Worm (Caenorhabditis elegans) whole organism, mixed stage, embryonic: ENCODE measurements around the gene idhg-1.

Experiments
- M03D4.4 ChIP-seq: sonication (generic microtip); optimal IDR thresholded peaks from 2 replicates; lab custom pipeline; 2017; ENCODE audit warnings: mild to moderate bottlenecking, missing genetic modification characterization, missing compliant biosample characterization
- bed-3 ChIP-seq: fragments of 200-800 bp; sonication (Bioruptor generic); optimal IDR thresholded peaks from 3 replicates; lab custom pipeline; 2018; ENCODE audit warnings: mild to moderate bottlenecking, missing genetic modification characterization, moderate library complexity, missing compliant biosample characterization
- blmp-1 ChIP-seq: fragments of 150-350 bp; optimal IDR thresholded peaks from 2 replicates; lab custom pipeline; 2014; ENCODE audit warnings: missing biosample characterization, missing genetic modification characterization
- ceh-39 ChIP-seq: fragments of 150-350 bp; optimal IDR thresholded peaks from 2 replicates; lab custom pipeline; 2014; ENCODE audit warnings: missing biosample characterization, missing genetic modification characterization
- ces-1 ChIP-seq: fragments of 150-350 bp; optimal IDR thresholded peaks from 2 replicates; lab custom pipeline; 2014; ENCODE audit warnings: missing biosample characterization, missing genetic modification reagents, missing genetic modification characterization
- cnd-1 ChIP-seq: fragments of 200-800 bp; sonication (Bioruptor generic); optimal IDR thresholded peaks from 2 replicates; lab custom pipeline; 2018; ENCODE audit warnings: mild to moderate bottlenecking, missing genetic modification characterization, missing compliant biosample characterization
- drap-1 ChIP-seq: fragments of 200-800 bp; sonication (Bioruptor generic); optimal IDR thresholded peaks from 3 replicates; lab custom pipeline; 2018; ENCODE audit warnings: mild to moderate bottlenecking, missing genetic modification characterization, missing compliant biosample characterization
- elt-1 ChIP-seq: sonication (generic microtip); optimal IDR thresholded peaks from 2 replicates; lab custom pipeline; 2017; ENCODE audit warnings: missing genetic modification characterization, mild to moderate bottlenecking, missing compliant biosample characterization, antibody characterized with exemption, moderate library complexity, borderline replicate concordance; ENCODE audit not compliant: insufficient read depth
- elt-3 ChIP-seq: fragments of 150-350 bp; optimal IDR thresholded peaks from 2 replicates; lab custom pipeline; 2014; ENCODE audit warnings: missing biosample characterization, missing genetic modification characterization
- flh-1 ChIP-seq: fragments of 200-800 bp; sonication (Bioruptor generic); optimal IDR thresholded peaks from 2 replicates; lab custom pipeline; 2018; ENCODE audit warnings: mild to moderate bottlenecking, missing genetic modification characterization, moderate library complexity, missing compliant biosample characterization
- ham-2 ChIP-seq: fragments of 200-800 bp; sonication (Bioruptor generic); optimal IDR thresholded peaks from 2 replicates; lab custom pipeline; 2018; ENCODE audit warnings: mild to moderate bottlenecking, missing genetic modification characterization, missing compliant biosample characterization
- hlh-1 ChIP-seq: fragments of 150-350 bp; optimal IDR thresholded peaks from 2 replicates; lab custom pipeline; 2014; ENCODE audit warnings: missing biosample characterization, missing genetic modification reagents, missing genetic modification characterization
- lin-13 ChIP-seq: fragments of 150-350 bp; optimal IDR thresholded peaks from 2 replicates; lab custom pipeline; 2014; ENCODE audit warnings: missing biosample characterization, missing genetic modification characterization
- lin-32 ChIP-seq: fragments of 200-800 bp; sonication (Bioruptor generic); optimal IDR thresholded peaks from 2 replicates; lab custom pipeline; 2018; ENCODE audit warnings: mild to moderate bottlenecking, missing genetic modification characterization, missing compliant biosample characterization
- lsy-2 ChIP-seq: fragments of 150-350 bp; optimal IDR thresholded peaks from 2 replicates; lab custom pipeline; 2014; ENCODE audit warnings: missing biosample characterization, missing genetic modification characterization
- mab-5 ChIP-seq: fragments of 150-350 bp; optimal IDR thresholded peaks from 2 replicates; lab custom pipeline; 2014; ENCODE audit warnings: missing biosample characterization, missing genetic modification characterization
- mep-1 ChIP-seq: fragments of 150-350 bp; optimal IDR thresholded peaks from 2 replicates; lab custom pipeline; 2017; ENCODE audit warnings: missing biosample characterization, missing genetic modification reagents, missing genetic modification characterization, inconsistent platforms
- mls-2 ChIP-seq: sonication (generic microtip); optimal IDR thresholded peaks from 2 replicates; lab custom pipeline; 2016; ENCODE audit warnings: mild to moderate bottlenecking, missing genetic modification characterization, moderate library complexity, missing compliant biosample characterization
- nhr-2 ChIP-seq: fragments of 150-350 bp; optimal IDR thresholded peaks from 2 replicates; lab custom pipeline; 2014; ENCODE audit warnings: missing biosample characterization, missing genetic modification characterization
- nhr-237 ChIP-seq: fragments of 150-350 bp; optimal IDR thresholded peaks from 2 replicates; lab custom pipeline; 2014; ENCODE audit warnings: missing biosample characterization, missing genetic modification characterization
- nhr-28 ChIP-seq: fragments of 150-350 bp; optimal IDR thresholded peaks from 2 replicates; lab custom pipeline; 2014; ENCODE audit warnings: missing biosample characterization, missing genetic modification characterization
- nhr-76 ChIP-seq: sonication (generic microtip); optimal IDR thresholded peaks from 2 replicates; lab custom pipeline; 2017; ENCODE audit warnings: missing biosample characterization, missing genetic modification characterization
- pha-4 ChIP-seq: fragments of 150-350 bp; optimal IDR thresholded peaks from 2 replicates; lab custom pipeline; 2018; ENCODE audit warnings: missing biosample characterization, missing genetic modification reagents, missing genetic modification characterization
- sem-2 ChIP-seq: fragments of 200-800 bp; sonication (Bioruptor generic); optimal IDR thresholded peaks from 2 replicates; lab custom pipeline; 2018; ENCODE audit warnings: mild to moderate bottlenecking, missing genetic modification characterization, missing compliant biosample characterization
- snpc-4 ChIP-seq: fragments of 150-350 bp; optimal IDR thresholded peaks from 2 replicates; lab custom pipeline; 2014; ENCODE audit warnings: missing biosample characterization, missing genetic modification characterization
- tbx-8 ChIP-seq: fragments of 200-800 bp; sonication (Bioruptor generic); optimal IDR thresholded peaks from 2 replicates; lab custom pipeline; 2018; ENCODE audit warnings: mild to moderate bottlenecking, missing genetic modification characterization, moderate library complexity, missing compliant biosample characterization
- unc-120 ChIP-seq: sonication (generic microtip); optimal IDR thresholded peaks from 2 replicates; lab custom pipeline; 2017; ENCODE audit warnings: missing genetic modification characterization, missing compliant biosample characterization; ENCODE audit not compliant: poor library complexity, severe bottlenecking
- unc-39 ChIP-seq: fragments of 150-350 bp; optimal IDR thresholded peaks from 2 replicates; lab custom pipeline; 2014; ENCODE audit warnings: missing biosample characterization, missing genetic modification characterization
- unc-62 ChIP-seq: fragments of 150-350 bp; optimal IDR thresholded peaks from 2 replicates; lab custom pipeline; 2014; ENCODE audit warnings: missing biosample characterization, missing genetic modification reagents, missing genetic modification characterization
- zip-8 ChIP-seq: fragments of 150-350 bp; optimal IDR thresholded peaks from 2 replicates; lab custom pipeline; 2014; ENCODE audit warnings: missing biosample characterization, missing genetic modification characterization
- ztf-11 ChIP-seq: fragments of 150-350 bp; optimal IDR thresholded peaks from 2 replicates; lab custom pipeline; 2014; ENCODE audit warnings: missing biosample characterization, missing genetic modification characterization

The idhg-1 gene

ce11 chrIII:4593098-4593697, 24.6 kb downstream of the idhg-1 start, which contains the start of gene erh-2:
erh-2 (plus strand) TSS chrIII:4593231.
- TF ChIP-seq nhr-76 (tag; lab: Kevin White, UChicago), result no peak
- TF ChIP-seq mls-2, result no peak
- TF ChIP-seq nhr-237, result no peak

ce11 chrIII:4594324-4594723, 25.7 kb downstream of the idhg-1 start, which contains the start of gene apc-11:
apc-11 (minus strand) TSS chrIII:4594424.
- TF ChIP-seq drap-1 (GFP tag; lab: Kevin White, UChicago) (no peak), lin-13 (tag; lab: Kevin White, UChicago) (no peak), cnd-1 (tag; lab: Kevin White, UChicago) (no peak), pha-4 (tag; lab: Kevin White, UChicago) (no peak), unc-39 (tag; lab: Kevin White, UChicago) (no peak), blmp-1 (no peak), bed-3 (GFP tag; lab: Kevin White, UChicago) (no peak)
- TF ChIP-seq, all 35 proteins: peak for 0

ce11 chrIII:4594762-4595523, 26.3 kb downstream of the idhg-1 start:
- TF ChIP-seq unc-120 (tag; lab: Kevin White, UChicago) (no peak), lsy-2 (no peak), nhr-76 (tag; lab: Kevin White, UChicago) (no peak), mep-1 (no peak), cnd-1 (tag; lab: Kevin White, UChicago) (no peak), M03D4.4 (tag; lab: Kevin White, UChicago) (no peak), mab-5 (tag; lab: Kevin White, UChicago) (no peak)
- TF ChIP-seq, all 35 proteins: peak for 0

ce11 chrIII:4595771-4596227, 27.2 kb downstream of the idhg-1 start, which contains the start of gene asb-1:
asb-1 (minus strand) TSS chrIII:4595821.
- TF ChIP-seq lin-32 (GFP tag; lab: Kevin White, UChicago) (no peak), snpc-4 (tag; lab: Kevin White, UChicago) (no peak), elt-1 (no peak), ham-2 (GFP tag; lab: Kevin White, UChicago) (no peak), nhr-2 (tag; lab: Kevin White, UChicago) (no peak), flh-1 (GFP tag; lab: Kevin White, UChicago) (no peak), mab-5 (tag; lab: Kevin White, UChicago) (no peak), lsy-2 (no peak), ztf-11 (tag; lab: Kevin White, UChicago) (no peak), ceh-39 (tag; lab: Kevin White, UChicago) (no peak), pha-4 (tag; lab: Kevin White, UChicago) (no peak), nhr-76 (tag; lab: Kevin White, UChicago) (no peak)

- TF ChIP-seq lsy-2 (no peak), hlh-1 (tag; lab: Kevin White, UChicago) (no peak), unc-62 (peak; percentile 63), drap-1 (GFP tag; lab: Kevin White, UChicago) (no peak), mls-2 (no peak), elt-1 (peak; percentile 29), elt-3 (tag; lab: Kevin White, UChicago) (peak; percentile 47), ztf-11 (tag; lab: Kevin White, UChicago) (no peak), nhr-28 (no peak)
Observed at ce11 chrIII:4600139-4600762, 31.7 kb downstream of the idhg-1 start, which contains the start of gene mab-21. mab-21 (plus strand) TSS chrIII:4600753.

- TF ChIP-seq zip-8 (tag; lab: Kevin White, UChicago) (no peak), elt-1 (no peak), hlh-1 (tag; lab: Kevin White, UChicago) (no peak), ces-1 (GFP tag; lab: Kevin White, UChicago) (no peak), bed-3 (GFP tag; lab: Kevin White, UChicago) (no peak), ceh-39 (tag; lab: Kevin White, UChicago) (no peak), cnd-1 (tag; lab: Kevin White, UChicago) (no peak), flh-1 (GFP tag; lab: Kevin White, UChicago) (no peak), lsy-2 (no peak), blmp-1 (no peak), unc-39 (tag; lab: Kevin White, UChicago) (no peak), pha-4 (tag; lab: Kevin White, UChicago) (no peak), snpc-4 (tag; lab: Kevin White, UChicago) (no peak), nhr-2 (tag; lab: Kevin White, UChicago) (no peak), sem-2 (GFP tag; lab: Kevin White, UChicago) (no peak), M03D4.4 (tag; lab: Kevin White, UChicago) (no peak), tbx-8 (GFP tag; lab: Kevin White, UChicago) (no peak), nhr-76 (tag; lab: Kevin White, UChicago) (no peak)
Observed at ce11 chrIII:4601286-4601685, 32.7 kb downstream of the idhg-1 start.
